Fruit fly (Drosophila melanogaster) whole organism, embryonic: Measurements from ENCODE around the gene CG32639.

Source experiments
- Ada2b ChIP-seq: fragments of 200-800 bp; sonication (Bioruptor generic); IDR thresholded peaks from 2 replicates; pipeline ENCODE4 v1.3.6; 2022; ENCODE audit warnings: missing biosample characterization, missing genetic modification characterization
- B-H2 ChIP-seq: fragments of 200-800 bp; sonication (Bioruptor generic); optimal IDR thresholded peaks from 2 replicates; lab custom pipeline; 2018; ENCODE audit warnings: missing biosample characterization, mild to moderate bottlenecking, missing genetic modification characterization
- Bgb ChIP-seq: fragments of 200-800 bp; sonication (Bioruptor generic); IDR thresholded peaks from 2 replicates; pipeline ENCODE4 v1.3.6; 2022; ENCODE audit warnings: missing biosample characterization, missing genetic modification characterization; ENCODE audit not compliant: partially characterized antibody
- CG10979 ChIP-seq: fragments of 200-800 bp; sonication (Bioruptor generic); optimal IDR thresholded peaks from 2 replicates; lab custom pipeline; 2018; ENCODE audit warnings: missing biosample characterization, mild to moderate bottlenecking, missing genetic modification characterization, moderate library complexity
- CG11247 ChIP-seq: fragments of 200-800 bp; sonication (Bioruptor generic); IDR thresholded peaks from 2 replicates; pipeline ENCODE4 v1.3.6; 2022; ENCODE audit warnings: missing biosample characterization, missing genetic modification characterization
- CG11504 ChIP-seq: fragments of 200-800 bp; sonication (Bioruptor generic); optimal IDR thresholded peaks from 3 replicates; lab custom pipeline; 2019; ENCODE audit warnings: missing biosample characterization, mild to moderate bottlenecking, missing genetic modification characterization, moderate library complexity
- CG11723 ChIP-seq: fragments of 200-800 bp; sonication (Bioruptor generic); optimal IDR thresholded peaks from 2 replicates; lab custom pipeline; 2017; ENCODE audit warnings: missing biosample characterization, mild to moderate bottlenecking, missing genetic modification characterization
- CG12071 ChIP-seq: fragments of 200-800 bp; sonication (Bioruptor generic); optimal IDR thresholded peaks from 3 replicates; lab custom pipeline; 2018; ENCODE audit warnings: missing biosample characterization, mild to moderate bottlenecking, missing genetic modification characterization
- CG12769 ChIP-seq: fragments of 200-800 bp; sonication (Bioruptor generic); optimal IDR thresholded peaks from 2 replicates; lab custom pipeline; 2019; ENCODE audit warnings: missing biosample characterization, mild to moderate bottlenecking, missing genetic modification characterization, moderate library complexity
- CG13123 ChIP-seq: fragments of 200-800 bp; sonication (Bioruptor generic); optimal IDR thresholded peaks from 2 replicates; lab custom pipeline; 2016; ENCODE audit warnings: missing biosample characterization, missing genetic modification characterization
- CG13296 ChIP-seq: fragments of 200-800 bp; sonication (Bioruptor generic); optimal IDR thresholded peaks from 3 replicates; lab custom pipeline; 2018; ENCODE audit warnings: missing biosample characterization, mild to moderate bottlenecking, missing genetic modification characterization
- CG13775 ChIP-seq: fragments of 200-800 bp; sonication (Bioruptor generic); optimal IDR thresholded peaks from 3 replicates; lab custom pipeline; 2017; ENCODE audit warnings: missing biosample characterization, mild to moderate bottlenecking, missing genetic modification characterization
- CG14441 ChIP-seq: fragments of 200-800 bp; sonication (Bioruptor generic); IDR thresholded peaks from 2 replicates; pipeline ENCODE4 v1.3.6; 2022; ENCODE audit warnings: missing biosample characterization, missing genetic modification characterization
- CG14860 ChIP-seq: fragments of 200-800 bp; sonication (Bioruptor generic); IDR thresholded peaks from 3 replicates; pipeline ENCODE4 v1.3.6; 2022; ENCODE audit warnings: missing biosample characterization, missing genetic modification characterization; ENCODE audit not compliant: partially characterized antibody
- CG16779 ChIP-seq: fragments of 200-800 bp; sonication (Bioruptor generic); IDR thresholded peaks from 2 replicates; pipeline ENCODE4 v1.3.6; 2022; ENCODE audit warnings: missing biosample characterization, missing genetic modification characterization
- CG17612 ChIP-seq: fragments of 200-800 bp; sonication (Bioruptor generic); IDR thresholded peaks from 2 replicates; pipeline ENCODE4 v1.3.6; 2022; ENCODE audit warnings: missing biosample characterization, missing genetic modification characterization
- CG18764 ChIP-seq: fragments of 200-800 bp; sonication (Bioruptor generic); optimal IDR thresholded peaks from 3 replicates; lab custom pipeline; 2016; ENCODE audit warnings: missing biosample characterization, missing genetic modification characterization
- CG2712 ChIP-seq: fragments of 200-800 bp; optimal IDR thresholded peaks from 3 replicates; lab custom pipeline; 2019; ENCODE audit warnings: missing biosample characterization, mild to moderate bottlenecking, missing genetic modification characterization, moderate library complexity
- CG31441 ChIP-seq: fragments of 200-800 bp; sonication (Bioruptor generic); IDR thresholded peaks from 2 replicates; pipeline ENCODE4 v1.3.6; 2022; ENCODE audit warnings: missing biosample characterization, missing genetic modification characterization
- CG3407 ChIP-seq: fragments of 200-800 bp; sonication (Bioruptor generic); optimal IDR thresholded peaks from 2 replicates; lab custom pipeline; 2018; ENCODE audit warnings: missing biosample characterization, mild to moderate bottlenecking, missing genetic modification characterization
- CG4328 ChIP-seq: fragments of 200-800 bp; sonication (Bioruptor generic); optimal IDR thresholded peaks from 3 replicates; lab custom pipeline; 2017; ENCODE audit warnings: missing biosample characterization, missing genetic modification reagents, missing genetic modification characterization
- CG5953 ChIP-seq: fragments of 200-800 bp; sonication (Bioruptor generic); IDR thresholded peaks from 2 replicates; pipeline ENCODE4 v1.3.6; 2022; ENCODE audit warnings: missing biosample characterization, missing genetic modification characterization
- CG6791 ChIP-seq: fragments of 200-800 bp; sonication (Bioruptor generic); IDR thresholded peaks from 3 replicates; pipeline ENCODE4 v1.3.6; 2022; ENCODE audit warnings: missing biosample characterization, missing genetic modification characterization; ENCODE audit not compliant: partially characterized antibody
- CG7745 ChIP-seq: fragments of 200-800 bp; sonication (Bioruptor generic); optimal IDR thresholded peaks from 2 replicates; lab custom pipeline; 2018; ENCODE audit warnings: missing biosample characterization, mild to moderate bottlenecking, missing genetic modification characterization, moderate library complexity
- CkIIα-i1 ChIP-seq: fragments of 200-800 bp; sonication (Bioruptor generic); IDR thresholded peaks from 2 replicates; pipeline ENCODE4 v1.3.6; 2022; ENCODE audit warnings: missing biosample characterization, missing genetic modification characterization
- CrebB ChIP-seq: fragments of 200-800 bp; sonication (Bioruptor generic); optimal IDR thresholded peaks from 3 replicates; lab custom pipeline; 2018; ENCODE audit warnings: missing biosample characterization, mild to moderate bottlenecking, missing genetic modification characterization
- Deaf1 ChIP-seq: fragments of 200-800 bp; optimal IDR thresholded peaks from 3 replicates; lab custom pipeline; 2019; ENCODE audit warnings: missing biosample characterization, mild to moderate bottlenecking, missing genetic modification characterization, moderate library complexity
- Dfd ChIP-seq, 2 experiments: fragments of >200 bp; optimal IDR thresholded peaks; 2 replicates each; lab custom pipeline; 2017; ENCODE audit warnings: missing biosample characterization in 2 of 2, missing genetic modification characterization in 2 of 2
- Fer3 ChIP-seq: fragments of 200-800 bp; sonication (Bioruptor generic); optimal IDR thresholded peaks from 2 replicates; lab custom pipeline; 2018; ENCODE audit warnings: missing biosample characterization, mild to moderate bottlenecking, missing genetic modification characterization, moderate library complexity
- Jarid2 ChIP-seq: fragments of 200-800 bp; sonication (Bioruptor generic); optimal IDR thresholded peaks from 3 replicates; lab custom pipeline; 2017; ENCODE audit warnings: mild to moderate bottlenecking, missing biosample characterization, missing genetic modification reagents, missing genetic modification characterization
- MBD-R2 ChIP-seq: fragments of 200-800 bp; sonication (Bioruptor generic); IDR thresholded peaks from 2 replicates; pipeline ENCODE4 v1.3.6; 2022; ENCODE audit warnings: missing biosample characterization, missing genetic modification characterization
- Xbp1 ChIP-seq: fragments of 200-800 bp; sonication (Bioruptor generic); optimal IDR thresholded peaks from 3 replicates; lab custom pipeline; 2016; ENCODE audit warnings: missing biosample characterization, mild to moderate bottlenecking, missing genetic modification characterization
- ac ChIP-seq: fragments of 200-800 bp; sonication (Bioruptor generic); optimal IDR thresholded peaks from 3 replicates; lab custom pipeline; 2017; ENCODE audit warnings: missing biosample characterization, mild to moderate bottlenecking, missing genetic modification characterization
- aop ChIP-seq: fragments of 200-800 bp; sonication (Bioruptor generic); IDR thresholded peaks from 2 replicates; pipeline ENCODE4 v1.3.6; 2022; ENCODE audit warnings: missing biosample characterization, missing genetic modification characterization
- cg ChIP-seq: fragments of 200-800 bp; sonication (Bioruptor generic); optimal IDR thresholded peaks from 3 replicates; lab custom pipeline; 2019; ENCODE audit warnings: missing biosample characterization, mild to moderate bottlenecking, missing genetic modification characterization, moderate library complexity
- dati ChIP-seq: fragments of 200-800 bp; sonication (Bioruptor generic); IDR thresholded peaks from 2 replicates; pipeline ENCODE4 v1.3.6; 2022; ENCODE audit warnings: missing biosample characterization, missing genetic modification characterization
- dmrt11E ChIP-seq: fragments of 200-800 bp; sonication (Bioruptor generic); optimal IDR thresholded peaks from 3 replicates; lab custom pipeline; 2018; ENCODE audit warnings: missing biosample characterization, mild to moderate bottlenecking, missing genetic modification characterization, moderate library complexity
- en ChIP-seq: fragments of 200-800 bp; sonication (Bioruptor generic); optimal IDR thresholded peaks from 2 replicates; lab custom pipeline; 2016; ENCODE audit warnings: missing biosample characterization, missing genetic modification characterization
- ham ChIP-seq: fragments of 200-800 bp; sonication (Bioruptor generic); IDR thresholded peaks from 2 replicates; pipeline ENCODE4 v1.3.6; 2022; ENCODE audit warnings: missing biosample characterization, missing genetic modification characterization
- hbn ChIP-seq: fragments of 200-800 bp; sonication (Bioruptor generic); IDR thresholded peaks from 2 replicates; pipeline ENCODE4 v1.3.6; 2022; ENCODE audit warnings: missing biosample characterization, missing genetic modification characterization; ENCODE audit not compliant: partially characterized antibody
- inv ChIP-seq: fragments of 200-800 bp; sonication (Bioruptor generic); IDR thresholded peaks from 2 replicates; pipeline ENCODE4 v1.3.6; 2022; ENCODE audit warnings: missing biosample characterization, missing genetic modification characterization; ENCODE audit not compliant: partially characterized antibody
- kah ChIP-seq: fragments of 200-800 bp; sonication (Bioruptor generic); optimal IDR thresholded peaks from 2 replicates; lab custom pipeline; 2018; ENCODE audit warnings: missing biosample characterization, mild to moderate bottlenecking, missing genetic modification characterization
- lab ChIP-seq: fragments of 200-800 bp; sonication (Bioruptor generic); optimal IDR thresholded peaks from 3 replicates; lab custom pipeline; 2017; ENCODE audit warnings: missing biosample characterization, missing genetic modification characterization, mild to moderate bottlenecking, moderate library complexity, missing genetic modification reagents
- lilli ChIP-seq: fragments of 200-800 bp; sonication (Bioruptor generic); optimal IDR thresholded peaks from 3 replicates; lab custom pipeline; 2016; ENCODE audit warnings: missing biosample characterization, missing genetic modification characterization
- org-1 ChIP-seq: fragments of 200-800 bp; sonication (Bioruptor generic); optimal IDR thresholded peaks from 2 replicates; lab custom pipeline; 2017; ENCODE audit warnings: missing biosample characterization, missing genetic modification characterization
- peb ChIP-seq: fragments of 200-800 bp; sonication (Bioruptor generic); IDR thresholded peaks from 2 replicates; pipeline ENCODE4 v1.3.6; 2022; ENCODE audit warnings: missing biosample characterization, missing genetic modification characterization
- sens-2 ChIP-seq: fragments of 200-800 bp; sonication (Bioruptor generic); IDR thresholded peaks from 2 replicates; pipeline ENCODE4 v1.3.6; 2022; ENCODE audit warnings: missing biosample characterization, missing genetic modification characterization
- so ChIP-seq: fragments of 200-800 bp; sonication (Bioruptor generic); IDR thresholded peaks from 3 replicates; pipeline ENCODE4 v1.3.6; 2022; ENCODE audit warnings: missing biosample characterization, missing genetic modification characterization
- toy ChIP-seq: fragments of 200-800 bp; sonication (Bioruptor generic); IDR thresholded peaks from 2 replicates; pipeline ENCODE4 v1.3.6; 2022; ENCODE audit warnings: missing biosample characterization, missing genetic modification characterization
- vnd ChIP-seq: fragments of 200-800 bp; sonication (Bioruptor generic); IDR thresholded peaks from 3 replicates; pipeline ENCODE4 v1.3.6; 2022; ENCODE audit warnings: missing biosample characterization, missing genetic modification characterization; ENCODE audit not compliant: partially characterized antibody

CG32639 gene

DNA sequence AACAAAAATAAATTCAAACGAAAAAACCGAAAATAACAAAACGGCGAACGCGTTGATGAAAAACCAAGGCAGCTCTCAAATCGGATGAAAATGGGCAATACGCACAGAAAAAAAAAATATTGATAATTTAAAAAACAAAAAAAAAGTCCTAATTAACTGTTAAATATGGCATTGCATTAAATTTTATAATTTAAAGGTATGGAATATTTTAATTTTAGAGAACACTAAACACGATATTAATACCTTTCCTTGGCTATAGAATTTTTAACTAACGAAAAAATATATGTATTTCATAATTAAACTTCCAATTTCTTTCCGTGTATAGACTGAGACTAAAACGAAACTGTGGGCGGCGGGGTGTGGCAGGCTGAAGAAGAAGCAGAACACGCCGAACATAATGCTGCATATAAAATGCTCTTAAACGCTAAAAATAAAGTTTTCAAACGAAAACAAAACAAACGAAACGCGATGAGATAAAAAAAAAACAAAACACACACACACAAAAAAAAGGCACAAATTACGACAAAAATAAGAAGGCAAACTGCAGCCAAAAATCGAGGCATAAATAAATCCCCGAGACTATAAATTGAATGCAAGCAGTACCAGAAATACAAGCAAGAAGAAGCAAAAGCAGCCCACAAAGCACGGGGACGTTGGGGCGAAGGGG is 38.2 kb upstream of the CG32639 start (continued):
- TF ChIP-seq Ada2b (GFP tag; lab: Robert Waterston, UW): peak; percentile 19; the same call in 1 of the 2 replicates
- no peak for TF ChIP-seq CG7745 (tag; lab: Kevin White, UChicago)
- TF ChIP-seq kah (GFP tag; lab: Kevin White, UChicago): no peak
- TF ChIP-seq B-H2 (GFP tag; lab: Kevin White, UChicago): no peak
- TF ChIP-seq CG13775 (GFP tag; lab: Kevin White, UChicago): peak; percentile 22
- TF ChIP-seq CG3407 (GFP tag; lab: Kevin White, UChicago): peak; percentile 45
- no peak for TF ChIP-seq ham
- no peak for TF ChIP-seq CG11247 (GFP tag; lab: Robert Waterston, UW)
- peak; percentile 50 for TF ChIP-seq CG13296 (GFP tag; lab: Kevin White, UChicago)
- TF ChIP-seq MBD-R2 (GFP tag; lab: Robert Waterston, UW): no peak
- no peak for TF ChIP-seq CG17612
- TF ChIP-seq Bgb: no peak
- no peak for TF ChIP-seq en (GFP tag; lab: Kevin White, UChicago)
- TF ChIP-seq CkIIα-i1 (GFP tag; lab: Robert Waterston, UW): no peak
- no peak for TF ChIP-seq peb (GFP tag; lab: Robert Waterston, UW)
- peak; percentile 50 for TF ChIP-seq Deaf1 (tag; lab: Kevin White, UChicago)
- peak; percentile 84 for TF ChIP-seq CG2712 (tag; lab: Kevin White, UChicago)
- TF ChIP-seq CG31441 (GFP tag; lab: Robert Waterston, UW): peak; percentile 70
- peak; percentile 23 for TF ChIP-seq CG4328 (GFP tag; lab: Kevin White, UChicago)
- TF ChIP-seq CG18764 (GFP tag; lab: Kevin White, UChicago): peak; percentile 24
- TF ChIP-seq CG12071: no peak
- no peak for TF ChIP-seq aop (GFP tag; lab: Robert Waterston, UW)
- peak; percentile 54 for TF ChIP-seq Xbp1
- no peak for TF ChIP-seq sens-2 (GFP tag; lab: Robert Waterston, UW)
- no peak for TF ChIP-seq CG14860 (GFP tag; lab: Robert Waterston, UW)
- no peak for TF ChIP-seq ac (GFP tag; lab: Kevin White, UChicago)
- no peak for TF ChIP-seq Jarid2 (GFP tag; lab: Kevin White, UChicago)
- TF ChIP-seq dmrt11E: peak; percentile 53
- TF ChIP-seq org-1 (GFP tag; lab: Kevin White, UChicago): peak; percentile 14
- peak; percentile 52; the same call in 1 of the 2 replicates for TF ChIP-seq toy (GFP tag; lab: Robert Waterston, UW)
- TF ChIP-seq CG14441 (GFP tag; lab: Robert Waterston, UW): peak; percentile 46; the same call in 1 of the 2 replicates
- peak; percentile 45 for TF ChIP-seq lab
- no peak for TF ChIP-seq hbn (GFP tag; lab: Robert Waterston, UW)
- TF ChIP-seq CG10979 (tag; lab: Kevin White, UChicago): peak; percentile 82
- peak; percentile 2 for TF ChIP-seq CG11723 (GFP tag; lab: Kevin White, UChicago)
- no peak for TF ChIP-seq cg (GFP tag; lab: Kevin White, UChicago)
- TF ChIP-seq Dfd (GFP tag; optimal IDR thresholded peaks at IDR 0.05; lab: Kevin White, UChicago): no peak
- no peak for TF ChIP-seq vnd (GFP tag; lab: Robert Waterston, UW)
- no peak for TF ChIP-seq lilli (GFP tag; lab: Kevin White, UChicago)
- no peak for TF ChIP-seq CG13123
- TF ChIP-seq CrebB (tag; lab: Kevin White, UChicago): no peak
- 0 out of 2 replicates have a peak, but pooled peaks have one; percentile 33 for TF ChIP-seq CG5953 (GFP tag; lab: Robert Waterston, UW)
- peak; percentile 57 for TF ChIP-seq Fer3 (tag; lab: Kevin White, UChicago)
- TF ChIP-seq so (GFP tag; lab: Robert Waterston, UW): no peak
- no peak for TF ChIP-seq dati
- peak; percentile 78 for TF ChIP-seq CG11504 (tag; lab: Kevin White, UChicago)
- no peak for TF ChIP-seq inv
- TF ChIP-seq CG16779: no peak
- no peak for TF ChIP-seq CG12769 (tag; lab: Kevin White, UChicago)
- no peak for TF ChIP-seq CG6791 (GFP tag; lab: Robert Waterston, UW)
